Worm (Caenorhabditis elegans) whole organism, late embryonic: Measurements from ENCODE around the gene cdc-42.

Experiments used
- ama-1 ChIP-seq: fragments of 150-350 bp; optimal IDR thresholded peaks from 2 replicates; lab custom pipeline; 2014
- eyg-1 ChIP-seq: sonication (generic microtip); optimal IDR thresholded peaks from 2 replicates; lab custom pipeline; 2016; ENCODE audit warnings: missing genotype, missing genetic modification characterization, missing compliant biosample characterization
- fkh-10 ChIP-seq: fragments of 150-350 bp; optimal IDR thresholded peaks from 2 replicates; lab custom pipeline; 2014; ENCODE audit warnings: missing biosample characterization, missing genetic modification reagents, missing genetic modification characterization
- lim-6 ChIP-seq: sonication (generic microtip); optimal IDR thresholded peaks from 2 replicates; lab custom pipeline; 2016; ENCODE audit warnings: missing genetic modification characterization, missing compliant biosample characterization

ce11 chrII:7594812-7595211 lies 21.4 kb upstream of the cdc-42 start, which contains the start of gene syd-1:
- no peak for TF ChIP-seq fkh-10
- TF ChIP-seq ama-1 (lab: Kevin White, UChicago): no peak
- no peak for TF ChIP-seq lim-6 (tag; lab: Kevin White, UChicago)
- TF ChIP-seq eyg-1 (tag; lab: Kevin White, UChicago): no peak
